Worm (Caenorhabditis elegans): ENCODE data around the gene R04B3.2.
A peak's percentile ranks its signal among the peaks of the same experiment; 100 is the strongest.

- no peak for TF ChIP-seq unc-130 (tag; optimal IDR thresholded peaks at IDR 0.05)
- TF ChIP-seq nhr-77 (tag; optimal IDR thresholded peaks at IDR 0.05): no peak
- TF ChIP-seq nhr-12 (tag; optimal IDR thresholded peaks at IDR 0.05): no peak
- TF ChIP-seq fos-1 (tag; optimal IDR thresholded peaks at IDR 0.05): no peak
- no peak for TF ChIP-seq ama-1 (optimal IDR thresholded peaks at IDR 0.05)
- TF ChIP-seq ces-1 (GFP tag; optimal IDR thresholded peaks at IDR 0.05): no peak
- TF ChIP-seq pqm-1 (tag; optimal IDR thresholded peaks at IDR 0.05): no peak
- no peak for TF ChIP-seq aly-2 (tag; optimal IDR thresholded peaks at IDR 0.05)
- no peak for TF ChIP-seq pag-3 (tag; optimal IDR thresholded peaks at IDR 0.05; ENCODE audit: borderline replicate concordance, insufficient read depth)
- peak; percentile 63 for TF ChIP-seq skn-1 (tag; optimal IDR thresholded peaks at IDR 0.05)
- TF ChIP-seq nhr-20 (tag; optimal IDR thresholded peaks at IDR 0.05): no peak
- no peak for TF ChIP-seq mdl-1 (tag; optimal IDR thresholded peaks at IDR 0.05)
These were observed 33.8 kb downstream of the R04B3.2 start for ce11 chrX:2439728-2440127.
